Worm (Caenorhabditis elegans): Measurements from ENCODE around the gene kmo-1.
A peak's percentile ranks its signal among the peaks of the same experiment; 100 is the strongest.

The kmo-1 gene

DNA sequence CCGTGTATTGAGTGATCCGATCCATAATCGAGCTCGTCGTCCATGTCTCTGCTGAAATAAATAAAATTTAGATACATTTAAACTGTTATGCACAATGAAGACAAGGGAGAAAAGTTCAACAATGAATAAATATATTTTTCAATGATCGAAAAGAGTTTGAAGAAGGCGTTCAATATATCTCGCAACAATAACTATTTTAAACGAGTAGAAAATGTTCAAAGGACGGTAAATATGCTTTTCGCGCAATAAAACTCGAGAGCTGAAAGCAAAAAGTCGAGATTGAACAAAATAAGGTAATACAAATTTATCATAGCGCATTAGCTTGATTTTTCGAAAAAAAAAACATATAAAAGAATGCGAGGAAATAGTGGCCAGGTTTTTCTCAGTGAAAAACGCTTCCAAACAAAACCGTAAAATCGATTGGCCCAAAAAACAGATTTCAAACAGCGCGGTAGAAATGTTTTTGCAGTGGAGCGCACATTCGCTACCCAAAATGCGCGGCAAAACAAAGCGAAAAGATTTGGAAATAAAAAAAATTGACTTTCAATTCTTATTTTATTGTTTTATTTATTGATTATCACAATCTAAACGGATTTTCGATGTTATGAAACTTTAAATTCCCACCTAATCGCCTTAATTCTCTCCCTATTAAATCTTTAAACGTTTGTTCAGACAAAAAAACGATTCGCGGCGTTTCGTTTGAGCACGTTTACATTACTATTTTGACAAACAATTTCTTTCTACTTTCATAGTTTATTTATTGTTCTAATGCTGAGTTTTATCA is 29.3 kb downstream of the kmo-1 start, which contains the start of the genes kup-1 and F10C2.4 (continued):
- peak; percentile 51 for TF ChIP-seq mes-2 (tag; optimal IDR thresholded peaks at IDR 0.05; ENCODE audit: poor library complexity, severe bottlenecking)
- TF ChIP-seq hlh-30 (tag; optimal IDR thresholded peaks at IDR 0.05; ENCODE audit: insufficient read depth): no peak
- TF ChIP-seq lin-15B (tag; optimal IDR thresholded peaks at IDR 0.05): no peak
- no peak for TF ChIP-seq dmd-6 (GFP tag; IDR thresholded peaks at IDR 0.05)
- TF ChIP-seq pha-4 (GFP tag; IDR thresholded peaks at IDR 0.05): no peak
- TF ChIP-seq pha-4 (tag; optimal IDR thresholded peaks at IDR 0.05): no peak
- peak; percentile 16 for TF ChIP-seq nhr-11 (tag; optimal IDR thresholded peaks at IDR 0.05)
- no peak for TF ChIP-seq hmg-1.1 (GFP tag; IDR thresholded peaks at IDR 0.05)
- TF ChIP-seq F49E8.2 (tag; optimal IDR thresholded peaks at IDR 0.05; ENCODE audit: borderline replicate concordance): no peak
- TF ChIP-seq F26F4.8 (GFP tag; conservative IDR thresholded peaks at IDR 0.05): no peak
- no peak for TF ChIP-seq dve-1 (tag; optimal IDR thresholded peaks at IDR 0.05; ENCODE audit: insufficient read depth)

DNA sequence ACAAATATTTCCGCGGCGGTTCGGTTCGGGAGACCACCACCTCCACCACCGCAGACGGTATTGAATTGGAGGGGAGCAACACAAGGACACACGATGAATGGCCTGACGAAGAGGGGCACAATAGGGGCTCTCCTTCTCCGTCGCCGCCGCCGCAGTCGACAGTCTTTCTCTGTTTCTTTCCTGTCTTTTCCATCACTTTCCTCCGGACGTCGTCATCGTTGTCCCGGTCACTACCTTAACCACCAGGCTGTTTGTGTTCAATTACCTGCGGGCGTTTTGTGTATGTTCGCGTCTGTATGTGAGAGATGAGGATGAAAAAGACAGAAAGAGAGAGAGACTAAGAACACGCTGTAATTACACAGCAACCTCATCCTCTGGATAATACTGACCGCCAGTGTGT is 30.6 kb downstream of the kmo-1 start:
- no peak for TF ChIP-seq mep-1 (tag; optimal IDR thresholded peaks at IDR 0.05)
- TF ChIP-seq rbr-2 (tag; optimal IDR thresholded peaks at IDR 0.05): no peak
- TF ChIP-seq F10B5.3 (tag; optimal IDR thresholded peaks at IDR 0.05): no peak
- TF ChIP-seq unc-62 (GFP tag; optimal IDR thresholded peaks at IDR 0.05 in 1 of 2): peak in 1 of 2 experiments; percentile 90
- TF ChIP-seq unc-62 (tag; optimal IDR thresholded peaks at IDR 0.05): no peak
- TF ChIP-seq nhr-11 (tag; optimal IDR thresholded peaks at IDR 0.05): no peak
- TF ChIP-seq mxl-2 (GFP tag; conservative IDR thresholded peaks at IDR 0.05): no peak
- peak; percentile 19 for TF ChIP-seq hlh-11 (tag; optimal IDR thresholded peaks at IDR 0.05)
- TF ChIP-seq mdt-29 (GFP tag; IDR thresholded peaks at IDR 0.05): no peak
- TF ChIP-seq zag-1 (tag; optimal IDR thresholded peaks at IDR 0.05): no peak
- no peak for TF ChIP-seq Y48G9A.11 (GFP tag; IDR thresholded peaks at IDR 0.05)
- TF ChIP-seq lin-38 (GFP tag; IDR thresholded peaks at IDR 0.05): no peak
- no peak for TF ChIP-seq aha-1 (tag)
- no peak for TF ChIP-seq zip-2 (tag; optimal IDR thresholded peaks at IDR 0.05)
- TF ChIP-seq mdl-1 (tag; optimal IDR thresholded peaks at IDR 0.05): no peak
- no peak for TF ChIP-seq spr-1 (tag; optimal IDR thresholded peaks at IDR 0.05)
- no peak for TF ChIP-seq unc-130 (GFP tag; optimal IDR thresholded peaks at IDR 0.05)
- TF ChIP-seq hlh-30 (tag; optimal IDR thresholded peaks at IDR 0.05; ENCODE audit: insufficient read depth): no peak
- TF ChIP-seq lin-15B (tag; optimal IDR thresholded peaks at IDR 0.05): no peak
- TF ChIP-seq nhr-42 (GFP tag; IDR thresholded peaks at IDR 0.05): no peak
- TF ChIP-seq snpc-4 (tag; optimal IDR thresholded peaks at IDR 0.05): no peak
- TF ChIP-seq daf-12 (tag; optimal IDR thresholded peaks at IDR 0.05): no peak
- no peak for TF ChIP-seq sdz-12 (GFP tag; optimal IDR thresholded peaks at IDR 0.05)
- no peak for TF ChIP-seq lsy-2 (tag; optimal IDR thresholded peaks at IDR 0.05)
- TF ChIP-seq lin-39 (tag; optimal IDR thresholded peaks at IDR 0.05): no peak
- no peak for TF ChIP-seq Y5F2A.4 (GFP tag; optimal IDR thresholded peaks at IDR 0.05)
- TF ChIP-seq nhr-6 (tag; optimal IDR thresholded peaks at IDR 0.05): peak; percentile 63
- no peak for TF ChIP-seq mes-2 (tag; optimal IDR thresholded peaks at IDR 0.05; ENCODE audit: poor library complexity, severe bottlenecking)
- no peak for TF ChIP-seq hif-1 (tag; optimal IDR thresholded peaks at IDR 0.05)
- TF ChIP-seq attf-4 (tag; optimal IDR thresholded peaks at IDR 0.05): no peak
- TF ChIP-seq zip-11 (GFP tag; IDR thresholded peaks at IDR 0.05): no peak
- TF ChIP-seq madf-9 (GFP tag; conservative IDR thresholded peaks at IDR 0.05): no peak
- no peak for TF ChIP-seq unc-39 (tag; optimal IDR thresholded peaks at IDR 0.05)
- no peak for TF ChIP-seq dpl-1 (GFP tag; optimal IDR thresholded peaks at IDR 0.05)
- TF ChIP-seq nhr-25 (tag; optimal IDR thresholded peaks at IDR 0.05; ENCODE audit: borderline replicate concordance, insufficient read depth): peak; percentile 59
- no peak for TF ChIP-seq dve-1 (tag; optimal IDR thresholded peaks at IDR 0.05; ENCODE audit: insufficient read depth)
- TF ChIP-seq F37D6.2 (tag; optimal IDR thresholded peaks at IDR 0.05): no peak
- TF ChIP-seq ceh-44 (GFP tag; IDR thresholded peaks at IDR 0.05): no peak
- no peak for TF ChIP-seq pha-4 (GFP tag; IDR thresholded peaks at IDR 0.05)
- TF ChIP-seq pha-4 (tag; optimal IDR thresholded peaks at IDR 0.05): peak; percentile 5
- no peak for TF ChIP-seq mxl-3 (GFP tag; optimal IDR thresholded peaks at IDR 0.05)
- no peak for TF ChIP-seq spr-3 (GFP tag; optimal IDR thresholded peaks at IDR 0.05)
- TF ChIP-seq nhr-76 (tag; optimal IDR thresholded peaks at IDR 0.05): no peak
